Fruit fly (Drosophila melanogaster) whole organism, embryonic: ENCODE data around the gene H.

Experiments used
- Abd-B ChIP-seq: fragments of 200-800 bp; sonication (Bioruptor generic); optimal IDR thresholded peaks from 2 replicates; lab custom pipeline; 2018; ENCODE audit warnings: missing biosample characterization, mild to moderate bottlenecking, missing genetic modification characterization, moderate library complexity
- Ada2b ChIP-seq: fragments of 200-800 bp; sonication (Bioruptor generic); IDR thresholded peaks from 2 replicates; pipeline ENCODE4 v1.3.6; 2022; ENCODE audit warnings: missing biosample characterization, missing genetic modification characterization
- Aef1 ChIP-seq: fragments of 200-800 bp; sonication (Bioruptor generic); IDR thresholded peaks from 3 replicates; pipeline ENCODE4 v1.3.6; 2022; ENCODE audit warnings: missing biosample characterization, missing genetic modification characterization
- Asciz ChIP-seq: fragments of 200-800 bp; sonication (Bioruptor generic); optimal IDR thresholded peaks from 2 replicates; lab custom pipeline; 2017; ENCODE audit warnings: missing biosample characterization, mild to moderate bottlenecking, missing genetic modification characterization, missing genetic modification reagents
- C15 ChIP-seq: fragments of 200-800 bp; sonication (Bioruptor generic); IDR thresholded peaks from 3 replicates; pipeline ENCODE4 v1.3.6; 2022; ENCODE audit warnings: missing biosample characterization, missing genetic modification characterization
- CG1233 ChIP-seq: fragments of 200-800 bp; sonication (Bioruptor generic); optimal IDR thresholded peaks from 4 replicates; lab custom pipeline; 2018; ENCODE audit warnings: missing biosample characterization, mild to moderate bottlenecking, missing genetic modification characterization
- CG12391 ChIP-seq: fragments of 200-800 bp; sonication (Bioruptor generic); optimal IDR thresholded peaks from 3 replicates; lab custom pipeline; 2018; ENCODE audit warnings: missing biosample characterization, mild to moderate bottlenecking, missing genetic modification characterization, moderate library complexity
- CG12659 ChIP-seq: fragments of 200-800 bp; sonication (Bioruptor generic); optimal IDR thresholded peaks from 3 replicates; lab custom pipeline; 2017; ENCODE audit warnings: mild to moderate bottlenecking, missing biosample characterization, missing genetic modification reagents, missing genetic modification characterization
- CG14667 ChIP-seq: fragments of 200-800 bp; sonication (Bioruptor generic); IDR thresholded peaks from 2 replicates; pipeline ENCODE4 v1.3.6; 2022; ENCODE audit warnings: missing biosample characterization, missing genetic modification characterization
- CG1529 ChIP-seq: fragments of 200-800 bp; sonication (Bioruptor generic); optimal IDR thresholded peaks from 3 replicates; lab custom pipeline; 2018; ENCODE audit warnings: missing biosample characterization, missing genetic modification characterization
- CG15696 ChIP-seq: fragments of 200-800 bp; sonication (Bioruptor generic); optimal IDR thresholded peaks from 2 replicates; lab custom pipeline; 2019; ENCODE audit warnings: missing biosample characterization, mild to moderate bottlenecking, missing genetic modification characterization, moderate library complexity
- CG1647 ChIP-seq: fragments of 200-800 bp; sonication (Bioruptor generic); optimal IDR thresholded peaks from 3 replicates; lab custom pipeline; 2016; ENCODE audit warnings: missing biosample characterization, missing genetic modification characterization
- CG17328 ChIP-seq: fragments of 200-800 bp; sonication (Bioruptor generic); IDR thresholded peaks from 2 replicates; pipeline ENCODE4 v1.3.6; 2022; ENCODE audit warnings: missing biosample characterization, missing genetic modification characterization
- CG17361 ChIP-seq: fragments of 200-800 bp; sonication (Bioruptor generic); IDR thresholded peaks from 3 replicates; pipeline ENCODE4 v1.3.6; 2022; ENCODE audit warnings: missing biosample characterization, missing genetic modification characterization
- CG18764 ChIP-seq: fragments of 200-800 bp; sonication (Bioruptor generic); optimal IDR thresholded peaks from 3 replicates; lab custom pipeline; 2016; ENCODE audit warnings: missing biosample characterization, missing genetic modification characterization
- CG2712 ChIP-seq: fragments of 200-800 bp; optimal IDR thresholded peaks from 3 replicates; lab custom pipeline; 2019; ENCODE audit warnings: missing biosample characterization, mild to moderate bottlenecking, missing genetic modification characterization, moderate library complexity
- CG2875 ChIP-seq: fragments of 200-800 bp; sonication (Bioruptor generic); optimal IDR thresholded peaks from 2 replicates; lab custom pipeline; 2017; ENCODE audit warnings: missing biosample characterization, mild to moderate bottlenecking, missing genetic modification characterization, missing genetic modification reagents
- CG30020 ChIP-seq: fragments of 200-800 bp; optimal IDR thresholded peaks from 2 replicates; lab custom pipeline; 2019; ENCODE audit warnings: missing biosample characterization, mild to moderate bottlenecking, missing genetic modification characterization, moderate library complexity
- CG31441 ChIP-seq: fragments of 200-800 bp; sonication (Bioruptor generic); IDR thresholded peaks from 2 replicates; pipeline ENCODE4 v1.3.6; 2022; ENCODE audit warnings: missing biosample characterization, missing genetic modification characterization
- CG7271 ChIP-seq: fragments of 200-800 bp; sonication (Bioruptor generic); optimal IDR thresholded peaks from 2 replicates; lab custom pipeline; 2018; ENCODE audit warnings: missing biosample characterization, mild to moderate bottlenecking, missing genetic modification characterization, moderate library complexity
- CTCF ChIP-seq: fragments of 200-800 bp; sonication (Bioruptor generic); optimal IDR thresholded peaks from 2 replicates; lab custom pipeline; 2017; ENCODE audit warnings: missing biosample characterization, mild to moderate bottlenecking, missing genetic modification characterization, moderate library complexity
- H2.0 ChIP-seq: fragments of 200-800 bp; sonication (Bioruptor generic); IDR thresholded peaks from 2 replicates; pipeline ENCODE4 v1.3.6; 2022; ENCODE audit warnings: missing biosample characterization, missing genetic modification characterization
- HHEX ChIP-seq: fragments of 200-800 bp; sonication (Bioruptor generic); optimal IDR thresholded peaks from 3 replicates; lab custom pipeline; 2017; ENCODE audit warnings: missing biosample characterization, mild to moderate bottlenecking, missing genetic modification characterization, missing genetic modification reagents
- Kr ChIP-seq: fragments of 200-800 bp; sonication (Bioruptor generic); optimal IDR thresholded peaks from 2 replicates; lab custom pipeline; 2017; ENCODE audit warnings: missing biosample characterization, mild to moderate bottlenecking, missing genetic modification characterization
- MTF-1 ChIP-seq: fragments of 200-800 bp; sonication (Bioruptor generic); optimal IDR thresholded peaks from 2 replicates; lab custom pipeline; 2018; ENCODE audit warnings: missing biosample characterization, mild to moderate bottlenecking, missing genetic modification characterization, borderline replicate concordance
- NC2β ChIP-seq: fragments of 200-800 bp; sonication (Bioruptor generic); optimal IDR thresholded peaks from 2 replicates; lab custom pipeline; 2016; ENCODE audit warnings: missing biosample characterization, missing genetic modification characterization
- NK7.1 ChIP-seq: fragments of 200-800 bp; sonication (Bioruptor generic); optimal IDR thresholded peaks from 3 replicates; lab custom pipeline; 2016; ENCODE audit warnings: missing biosample characterization, missing genetic modification characterization
- Nf-YA ChIP-seq: fragments of 200-800 bp; sonication (Bioruptor generic); IDR thresholded peaks from 2 replicates; pipeline ENCODE4 v1.3.6; 2022; ENCODE audit warnings: missing biosample characterization, missing genetic modification characterization
- Sox102F ChIP-seq: fragments of 200-800 bp; sonication (Bioruptor generic); optimal IDR thresholded peaks from 2 replicates; lab custom pipeline; 2018; ENCODE audit warnings: missing biosample characterization, mild to moderate bottlenecking, missing genetic modification characterization, moderate library complexity
- Stat92E ChIP-seq, 3 experiments: fragments of >200 bp in 2 of 3; fragments of 200-800 bp in 1 of 3; sonication (Bioruptor generic) in 1 of 3; optimal IDR thresholded peaks; 2 replicates each; lab custom pipeline; 2017 to 2019; ENCODE audit warnings: missing biosample characterization in 3 of 3, missing genetic modification characterization in 3 of 3, mild to moderate bottlenecking in 1 of 3, moderate library complexity in 1 of 3
- Xbp1 ChIP-seq: fragments of 200-800 bp; sonication (Bioruptor generic); optimal IDR thresholded peaks from 3 replicates; lab custom pipeline; 2016; ENCODE audit warnings: missing biosample characterization, mild to moderate bottlenecking, missing genetic modification characterization
- ab ChIP-seq: fragments of 200-800 bp; sonication (Bioruptor generic); optimal IDR thresholded peaks from 2 replicates; lab custom pipeline; 2016; ENCODE audit warnings: missing biosample characterization, missing genetic modification characterization
- bcd ChIP-seq: fragments of 200-800 bp; sonication (Bioruptor generic); optimal IDR thresholded peaks from 2 replicates; lab custom pipeline; 2017; ENCODE audit warnings: missing biosample characterization, mild to moderate bottlenecking, missing genetic modification characterization
- da ChIP-seq: fragments of 200-800 bp; sonication (Bioruptor generic); optimal IDR thresholded peaks from 2 replicates; lab custom pipeline; 2016; ENCODE audit warnings: missing biosample characterization, missing genetic modification characterization
- danr ChIP-seq: fragments of 200-800 bp; sonication (Bioruptor generic); IDR thresholded peaks from 2 replicates; pipeline ENCODE4 v1.3.6; 2022; ENCODE audit warnings: missing biosample characterization, missing genetic modification characterization
- dpn ChIP-seq, 2 experiments: fragments of 200-800 bp; sonication (Bioruptor generic); optimal IDR thresholded peaks; 3 replicates each; lab custom pipeline; 2016; ENCODE audit warnings: missing biosample characterization in 2 of 2, missing genetic modification characterization in 2 of 2
- dysf ChIP-seq: fragments of 200-800 bp; sonication (Bioruptor generic); IDR thresholded peaks from 3 replicates; pipeline ENCODE4 v1.3.6; 2022; ENCODE audit warnings: missing biosample characterization, missing genetic modification characterization
- eyg ChIP-seq: fragments of 200-800 bp; sonication (Bioruptor generic); optimal IDR thresholded peaks from 3 replicates; lab custom pipeline; 2016; ENCODE audit warnings: missing biosample characterization, missing genetic modification characterization
- fu2 ChIP-seq: fragments of 200-800 bp; sonication (Bioruptor generic); optimal IDR thresholded peaks from 2 replicates; lab custom pipeline; 2016; ENCODE audit warnings: missing biosample characterization, missing genetic modification characterization
- grn ChIP-seq: fragments of 200-800 bp; sonication (Bioruptor generic); optimal IDR thresholded peaks from 3 replicates; lab custom pipeline; 2017; ENCODE audit warnings: missing biosample characterization, missing genetic modification characterization
- lbe ChIP-seq: fragments of 200-800 bp; sonication (Bioruptor generic); optimal IDR thresholded peaks from 2 replicates; lab custom pipeline; 2016; ENCODE audit warnings: missing biosample characterization, mild to moderate bottlenecking, missing genetic modification characterization
- mirr ChIP-seq: fragments of 200-800 bp; sonication (Bioruptor generic); optimal IDR thresholded peaks from 3 replicates; lab custom pipeline; 2018; ENCODE audit warnings: missing biosample characterization, mild to moderate bottlenecking, missing genetic modification characterization
- nerfin-2 ChIP-seq: fragments of 200-800 bp; sonication (Bioruptor generic); IDR thresholded peaks from 2 replicates; pipeline ENCODE4 v1.3.6; 2022; ENCODE audit warnings: missing biosample characterization, missing genetic modification characterization; ENCODE audit not compliant: partially characterized antibody
- pfk ChIP-seq: fragments of 200-800 bp; sonication (Bioruptor generic); optimal IDR thresholded peaks from 2 replicates; lab custom pipeline; 2018; ENCODE audit warnings: missing biosample characterization, mild to moderate bottlenecking, missing genetic modification characterization, moderate library complexity
- pho ChIP-seq: fragments of 200-800 bp; sonication (Bioruptor generic); optimal IDR thresholded peaks from 2 replicates; lab custom pipeline; 2016; ENCODE audit warnings: missing biosample characterization, missing genetic modification characterization
- pros ChIP-seq: fragments of 200-800 bp; sonication (Bioruptor generic); optimal IDR thresholded peaks from 3 replicates; lab custom pipeline; 2019; ENCODE audit warnings: missing biosample characterization, mild to moderate bottlenecking, missing genetic modification characterization, moderate library complexity
- scrt ChIP-seq: fragments of 200-800 bp; sonication (Bioruptor generic); optimal IDR thresholded peaks from 2 replicates; lab custom pipeline; 2018; ENCODE audit warnings: missing biosample characterization, mild to moderate bottlenecking, missing genetic modification characterization, moderate library complexity
- sug ChIP-seq: fragments of 200-800 bp; optimal IDR thresholded peaks from 2 replicates; lab custom pipeline; 2019; ENCODE audit warnings: missing biosample characterization, mild to moderate bottlenecking, missing genetic modification characterization, moderate library complexity
- vnd ChIP-seq: fragments of 200-800 bp; sonication (Bioruptor generic); IDR thresholded peaks from 3 replicates; pipeline ENCODE4 v1.3.6; 2022; ENCODE audit warnings: missing biosample characterization, missing genetic modification characterization; ENCODE audit not compliant: partially characterized antibody
- zf30C ChIP-seq: fragments of 200-800 bp; sonication (Bioruptor generic); optimal IDR thresholded peaks from 3 replicates; lab custom pipeline; 2018; ENCODE audit warnings: missing biosample characterization, mild to moderate bottlenecking, missing genetic modification characterization
- zfh1 ChIP-seq: fragments of 200-800 bp; sonication (Bioruptor generic); IDR thresholded peaks from 3 replicates; pipeline ENCODE4 v1.3.6; 2022; ENCODE audit warnings: missing biosample characterization, missing genetic modification characterization

Gene H

dm6 chr3R:20579816-20580215 is 41.9 kb upstream of the H start, which contains the start of the genes EloB and Srp14 (continued):
- TF ChIP-seq eyg (GFP tag; lab: Kevin White, UChicago), result peak; percentile 33
- peak; percentile 31 for TF ChIP-seq MTF-1 (GFP tag; lab: Kevin White, UChicago)
- peak; percentile 55 for TF ChIP-seq danr (GFP tag; lab: Robert Waterston, UW)
- peak; percentile 83 for TF ChIP-seq CG1647 (GFP tag; lab: Kevin White, UChicago)
- TF ChIP-seq CG17328 (GFP tag; lab: Robert Waterston, UW), result peak; percentile 80
- TF ChIP-seq C15, result peak; percentile 61; the same call in 1 of the 3 replicates
- TF ChIP-seq Abd-B, result no peak
- TF ChIP-seq CG2875 (GFP tag; lab: Kevin White, UChicago), result peak; percentile 42
- peak; percentile 88 for TF ChIP-seq nerfin-2 (GFP tag; lab: Robert Waterston, UW)
- peak; percentile 85 for TF ChIP-seq lbe (GFP tag; lab: Kevin White, UChicago)
- TF ChIP-seq dysf (GFP tag; lab: Robert Waterston, UW), result peak; percentile 72; the same call in 2 of the 3 replicates
- TF ChIP-seq Sox102F, result no peak
- peak; percentile 84 for TF ChIP-seq pho (GFP tag; lab: Kevin White, UChicago)
- TF ChIP-seq Ada2b (GFP tag; lab: Robert Waterston, UW), result peak; percentile 72
- TF ChIP-seq vnd, result peak; percentile 94
- TF ChIP-seq ab, result no peak
- TF ChIP-seq CG1529 (GFP tag; lab: Kevin White, UChicago), result peak; percentile 53
- TF ChIP-seq Kr (GFP tag; lab: Kevin White, UChicago), result no peak
- TF ChIP-seq zfh1 (GFP tag; lab: Robert Waterston, UW), result peak; percentile 83
- peak; percentile 19 for TF ChIP-seq CTCF (GFP tag; lab: Kevin White, UChicago)
- peak; percentile 42 for TF ChIP-seq HHEX
- TF ChIP-seq Nf-YA (GFP tag; lab: Robert Waterston, UW), result no peak
- peak; percentile 56 for TF ChIP-seq CG14667 (GFP tag; lab: Robert Waterston, UW)
- TF ChIP-seq pfk (GFP tag; lab: Kevin White, UChicago), result no peak
- peak; percentile 73 for TF ChIP-seq fu2 (GFP tag; lab: Kevin White, UChicago)
- peak; percentile 87 for TF ChIP-seq sug (tag; lab: Kevin White, UChicago)
- peak; percentile 92 for TF ChIP-seq CG12391 (tag; lab: Kevin White, UChicago)
- TF ChIP-seq NK7.1 (GFP tag; lab: Kevin White, UChicago), result peak; percentile 24
- TF ChIP-seq CG30020 (tag; lab: Kevin White, UChicago), result peak; percentile 75
- TF ChIP-seq da (GFP tag; lab: Kevin White, UChicago), result peak; percentile 31
- TF ChIP-seq mirr (GFP tag; lab: Kevin White, UChicago), result peak; percentile 51
- TF ChIP-seq Aef1 (GFP tag; lab: Robert Waterston, UW), result peak; percentile 66
- no peak for TF ChIP-seq zf30C (GFP tag; lab: Kevin White, UChicago)
- peak; percentile 78 to 83 for TF ChIP-seq dpn (GFP tag; optimal IDR thresholded peaks at IDR 0.05; lab: Kevin White, UChicago)
- peak in 1 of 3 experiments; percentile 92 for TF ChIP-seq Stat92E (GFP tag; optimal IDR thresholded peaks at IDR 0.05; lab: Kevin White, UChicago)
- no peak for TF ChIP-seq Asciz
- peak; percentile 87 for TF ChIP-seq CG15696 (tag; lab: Kevin White, UChicago)
- peak; percentile 80; the same call in 1 of the 2 replicates for TF ChIP-seq CG31441 (GFP tag; lab: Robert Waterston, UW)
- TF ChIP-seq CG1233, result peak; percentile 74
- peak; percentile 86 for TF ChIP-seq CG2712 (tag; lab: Kevin White, UChicago)
- TF ChIP-seq CG12659, result peak; percentile 90
- peak; percentile 88 for TF ChIP-seq Xbp1 (GFP tag; lab: Kevin White, UChicago)
- TF ChIP-seq bcd (GFP tag; lab: Kevin White, UChicago), result peak; percentile 72
- no peak for TF ChIP-seq CG7271 (tag; lab: Kevin White, UChicago)
- peak; percentile 71 for TF ChIP-seq scrt
- TF ChIP-seq H2.0 (GFP tag; lab: Robert Waterston, UW), result peak; percentile 70
- TF ChIP-seq pros, result no peak
- TF ChIP-seq CG18764 (GFP tag; lab: Kevin White, UChicago), result peak; percentile 65
- peak; percentile 86 for TF ChIP-seq NC2β (GFP tag; lab: Kevin White, UChicago)
- TF ChIP-seq CG17361 (GFP tag; lab: Robert Waterston, UW), result peak; percentile 83
- no peak for TF ChIP-seq grn
